Fruit fly (Drosophila melanogaster): ENCODE measurements around the gene trp.

trp gene

dm6 chr3R:29894393-29894792, 25.7 kb downstream of the trp start (continued):
- TF ChIP-seq Dref (GFP tag; IDR thresholded peaks at IDR 0.05) (no peak), Atf3 (GFP tag; optimal IDR thresholded peaks at IDR 0.05) (no peak), pan (optimal IDR thresholded peaks at IDR 0.05) (no peak), pan (GFP tag; optimal IDR thresholded peaks at IDR 0.05 in 1 of 2, IDR thresholded peaks at IDR 0.05 in 1 of 2) (peak in 1 of 2 experiments; percentile 57), CG2120 (GFP tag; optimal IDR thresholded peaks at IDR 0.05) (peak; percentile 65), sim (GFP tag; IDR thresholded peaks at IDR 0.05) (no peak), Deaf1 (tag; optimal IDR thresholded peaks at IDR 0.05) (peak; percentile 33), CG2199 (GFP tag; IDR thresholded peaks at IDR 0.05) (no peak; the same call in 2 of the 3 replicates), al (GFP tag; IDR thresholded peaks at IDR 0.05) (peak; percentile 76), crp (GFP tag; optimal IDR thresholded peaks at IDR 0.05) (no peak), Antp (GFP tag; optimal IDR thresholded peaks at IDR 0.05) (peak; percentile 22), nom (GFP tag; optimal IDR thresholded peaks at IDR 0.05) (no peak), sima (GFP tag; optimal IDR thresholded peaks at IDR 0.05) (no peak), CG6813 (GFP tag; optimal IDR thresholded peaks at IDR 0.05) (peak; percentile 11), NfI (GFP tag; optimal IDR thresholded peaks at IDR 0.05) (peak; percentile 55), wor (GFP tag; IDR thresholded peaks at IDR 0.05) (peak; percentile 32), CG15011 (GFP tag; optimal IDR thresholded peaks at IDR 0.05) (peak; percentile 43), onecut (GFP tag; IDR thresholded peaks at IDR 0.05) (peak; percentile 20; the same call in 1 of the 2 replicates), Dll (GFP tag; IDR thresholded peaks at IDR 0.05; ENCODE audit: partially characterized antibody) (no peak), CG42726 (GFP tag; IDR thresholded peaks at IDR 0.05; ENCODE audit: partially characterized antibody) (no peak), CG4282 (GFP tag; optimal IDR thresholded peaks at IDR 0.05) (no peak), CG10274 (GFP tag; optimal IDR thresholded peaks at IDR 0.05) (peak; percentile 40), Meics (GFP tag; optimal IDR thresholded peaks at IDR 0.05) (peak; percentile 72), CG15479 (GFP tag; optimal IDR thresholded peaks at IDR 0.05) (no peak), CG6683 (GFP tag; optimal IDR thresholded peaks at IDR 0.05) (no peak), MBD-R2 (GFP tag; IDR thresholded peaks at IDR 0.05) (peak; percentile 27; the same call in 1 of the 2 replicates), D19B (GFP tag; optimal IDR thresholded peaks at IDR 0.05) (peak; percentile 51), CG11398 (GFP tag; optimal IDR thresholded peaks at IDR 0.05) (no peak), nerfin-2 (GFP tag; IDR thresholded peaks at IDR 0.05; ENCODE audit: partially characterized antibody) (no peak), CHES-1-like (GFP tag; optimal IDR thresholded peaks at IDR 0.05) (no peak), org-1 (GFP tag; optimal IDR thresholded peaks at IDR 0.05) (peak; percentile 35), CG43689 (GFP tag; IDR thresholded peaks at IDR 0.05) (peak; percentile 25; the same call in 1 of the 2 replicates), CG12236 (GFP tag; optimal IDR thresholded peaks at IDR 0.05) (no peak), lmd (GFP tag; IDR thresholded peaks at IDR 0.05) (peak; percentile 81), ranshi (GFP tag; IDR thresholded peaks at IDR 0.05) (peak; percentile 13; the same call in 1 of the 2 replicates), Sry-δ (GFP tag; optimal IDR thresholded peaks at IDR 0.05) (no peak), CG3995 (GFP tag; optimal IDR thresholded peaks at IDR 0.05) (peak; percentile 16), dmrt99B (tag; optimal IDR thresholded peaks at IDR 0.05) (peak; percentile 75), CG10431 (GFP tag; optimal IDR thresholded peaks at IDR 0.05) (no peak), ssp (GFP tag; IDR thresholded peaks at IDR 0.05) (peak; percentile 57), yki (optimal IDR thresholded peaks at IDR 0.05) (no peak), Dad (GFP tag; optimal IDR thresholded peaks at IDR 0.05) (peak; percentile 69), CG10979 (tag; optimal IDR thresholded peaks at IDR 0.05) (peak; percentile 18), CG10565 (GFP tag; optimal IDR thresholded peaks at IDR 0.05) (no peak), CG13894 (tag; optimal IDR thresholded peaks at IDR 0.05) (no peak), Med (GFP tag) (peak; percentile 90), inv (GFP tag; IDR thresholded peaks at IDR 0.05; ENCODE audit: partially characterized antibody) (no peak), CG10959 (GFP tag; IDR thresholded peaks at IDR 0.05) (no peak), nau (GFP tag; optimal IDR thresholded peaks at IDR 0.05) (no peak), fru (optimal IDR thresholded peaks at IDR 0.05) (no peak), Kr (GFP tag; optimal IDR thresholded peaks at IDR 0.05) (no peak), CG2678 (tag; optimal IDR thresholded peaks at IDR 0.05) (peak; percentile 84)
